Worm (Caenorhabditis elegans) whole organism, late embryonic: Measurements from ENCODE around the gene C34C12.7.

Source experiments
- F13H6.1 ChIP-seq: sonication (generic microtip); optimal IDR thresholded peaks from 2 replicates; lab custom pipeline; 2016; ENCODE audit warnings: missing genetic modification characterization, missing compliant biosample characterization
- ceh-2 ChIP-seq: sonication (generic microtip); optimal IDR thresholded peaks from 2 replicates; lab custom pipeline; 2016; ENCODE audit warnings: missing genotype, missing genetic modification characterization, missing compliant biosample characterization
- ceh-48 ChIP-seq: sonication (generic microtip); optimal IDR thresholded peaks from 2 replicates; lab custom pipeline; 2016; ENCODE audit warnings: missing genetic modification characterization, inconsistent platforms, missing compliant biosample characterization
- dmd-4 ChIP-seq: sonication (generic microtip); optimal IDR thresholded peaks from 2 replicates; lab custom pipeline; 2016; ENCODE audit warnings: borderline replicate concordance, missing genetic modification characterization, missing compliant biosample characterization
- elt-2 ChIP-seq: sonication (generic microtip); optimal IDR thresholded peaks from 2 replicates; lab custom pipeline; 2016; ENCODE audit warnings: missing genetic modification reagents, missing genetic modification characterization, missing compliant biosample characterization
- ets-4 ChIP-seq: sonication (generic microtip); optimal IDR thresholded peaks from 2 replicates; lab custom pipeline; 2016; ENCODE audit warnings: missing genetic modification characterization, missing compliant biosample characterization
- lin-11 ChIP-seq: fragments of 200-800 bp; sonication (Bioruptor generic); optimal IDR thresholded peaks from 2 replicates; lab custom pipeline; 2018; ENCODE audit warnings: mild to moderate bottlenecking, missing genetic modification characterization, missing compliant biosample characterization
- npax-4 ChIP-seq: sonication (generic microtip); optimal IDR thresholded peaks from 2 replicates; lab custom pipeline; 2016; ENCODE audit warnings: missing genetic modification characterization, missing compliant biosample characterization
- pha-2 ChIP-seq: sonication (generic microtip); optimal IDR thresholded peaks from 2 replicates; lab custom pipeline; 2017; ENCODE audit warnings: mild to moderate bottlenecking, missing genetic modification characterization, missing compliant biosample characterization
- rnt-1 ChIP-seq: sonication (generic microtip); optimal IDR thresholded peaks from 2 replicates; lab custom pipeline; 2016; ENCODE audit warnings: missing genetic modification characterization, missing compliant biosample characterization
- syd-9 ChIP-seq: sonication (generic microtip); optimal IDR thresholded peaks from 2 replicates; lab custom pipeline; 2016; ENCODE audit warnings: mild to moderate bottlenecking, missing genetic modification characterization, moderate library complexity, missing compliant biosample characterization
- ttx-3 ChIP-seq: sonication (generic microtip); optimal IDR thresholded peaks from 2 replicates; lab custom pipeline; 2016; ENCODE audit warnings: missing genetic modification reagents, missing genetic modification characterization, missing compliant biosample characterization

ce11 chrIII:3435152-3435551, 53.0 kb downstream of the C34C12.7 start:
- TF ChIP-seq lin-11 (tag; lab: Kevin White, UChicago) (no peak), rnt-1 (no peak), pha-2 (no peak), ttx-3 (tag; lab: Kevin White, UChicago) (no peak), ets-4 (tag; lab: Kevin White, UChicago) (no peak), ceh-48 (tag; lab: Kevin White, UChicago) (no peak), npax-4 (tag; lab: Kevin White, UChicago) (no peak), syd-9 (tag; lab: Kevin White, UChicago) (no peak), ceh-2 (no peak), elt-2 (tag; lab: Kevin White, UChicago) (peak; percentile 90), F13H6.1 (no peak), dmd-4 (tag; lab: Kevin White, UChicago) (no peak)
